Worm (Caenorhabditis elegans) whole organism, L3 larva: ENCODE data around the gene T10H4.4.

Experiments
- aly-2 ChIP-seq: fragments of 150-350 bp; optimal IDR thresholded peaks from 2 replicates; lab custom pipeline; 2014; ENCODE audit warnings: missing biosample characterization, missing genetic modification characterization
- ama-1 ChIP-seq: fragments of 150-350 bp; optimal IDR thresholded peaks from 2 replicates; lab custom pipeline; 2018
- ceh-28 ChIP-seq: fragments of 150-350 bp; optimal IDR thresholded peaks from 2 replicates; lab custom pipeline; 2014; ENCODE audit warnings: missing biosample characterization, missing genetic modification reagents, missing genetic modification characterization
- ceh-9 ChIP-seq: sonication (generic microtip); optimal IDR thresholded peaks from 2 replicates; lab custom pipeline; 2018; ENCODE audit warnings: missing biosample characterization, missing genetic modification characterization
- elt-1 ChIP-seq: fragments of 150-350 bp; optimal IDR thresholded peaks from 2 replicates; lab custom pipeline; 2014; ENCODE audit warnings: missing biosample characterization, missing genetic modification characterization
- fos-1 ChIP-seq: fragments of 150-350 bp; optimal IDR thresholded peaks from 2 replicates; lab custom pipeline; 2014; ENCODE audit warnings: missing biosample characterization, missing genetic modification characterization
- jun-1 ChIP-seq: fragments of 150-350 bp; optimal IDR thresholded peaks from 2 replicates; lab custom pipeline; 2014; ENCODE audit warnings: missing biosample characterization, missing genetic modification reagents, missing genetic modification characterization
- lin-15B ChIP-seq: fragments of 150-350 bp; optimal IDR thresholded peaks from 2 replicates; lab custom pipeline; 2014; ENCODE audit warnings: missing biosample characterization, missing genetic modification characterization
- mdl-1 ChIP-seq: fragments of 150-350 bp; optimal IDR thresholded peaks from 2 replicates; lab custom pipeline; 2014; ENCODE audit warnings: missing biosample characterization, missing genetic modification characterization
- nfya-1 ChIP-seq: sonication (generic microtip); optimal IDR thresholded peaks from 2 replicates; lab custom pipeline; 2017; ENCODE audit warnings: missing genetic modification characterization, mild to moderate bottlenecking, missing compliant biosample characterization, antibody characterized with exemption, moderate library complexity; ENCODE audit not compliant: insufficient read depth
- nhr-237 ChIP-seq: fragments of 150-350 bp; optimal IDR thresholded peaks from 2 replicates; lab custom pipeline; 2014; ENCODE audit warnings: missing biosample characterization, missing genetic modification characterization
- nhr-28 ChIP-seq: fragments of 150-350 bp; optimal IDR thresholded peaks from 2 replicates; lab custom pipeline; 2014; ENCODE audit warnings: missing biosample characterization, missing genetic modification characterization
- zag-1 ChIP-seq: fragments of 150-350 bp; optimal IDR thresholded peaks from 2 replicates; lab custom pipeline; 2014; ENCODE audit warnings: missing biosample characterization, missing genetic modification characterization
- ztf-11 ChIP-seq: fragments of 150-350 bp; optimal IDR thresholded peaks from 2 replicates; lab custom pipeline; 2014; ENCODE audit warnings: missing biosample characterization, missing genetic modification characterization

- TF ChIP-seq fos-1 (tag; lab: Kevin White, UChicago) (no peak), ztf-11 (tag; lab: Kevin White, UChicago) (no peak), elt-1 (no peak), ama-1 (lab: Kevin White, UChicago) (no peak), mdl-1 (tag; lab: Kevin White, UChicago) (no peak), nhr-28 (tag; lab: Kevin White, UChicago) (no peak), aly-2 (no peak), lin-15B (tag; lab: Kevin White, UChicago) (no peak), ceh-9 (tag; lab: Kevin White, UChicago) (no peak), nhr-237 (tag; lab: Kevin White, UChicago) (no peak), jun-1 (no peak), ceh-28 (no peak), zag-1 (tag; lab: Kevin White, UChicago) (no peak), nfya-1 (tag; lab: Kevin White, UChicago) (no peak)
Observed at ce11 chrV:15272263-15272662, at the start of gene T10H4.4.
